Worm (Caenorhabditis elegans) whole organism, L1 larva: ENCODE results near the gene W07G4.8.

ENCODE experiments used
- alr-1 ChIP-seq: fragments of 200-800 bp; sonication (Bioruptor generic); optimal IDR thresholded peaks from 2 replicates; lab custom pipeline; 2018; ENCODE audit warnings: borderline replicate concordance, mild to moderate bottlenecking, missing genetic modification characterization, missing compliant biosample characterization
- aly-2 ChIP-seq: fragments of 150-350 bp; optimal IDR thresholded peaks from 2 replicates; lab custom pipeline; 2014; ENCODE audit warnings: missing biosample characterization, missing genetic modification characterization
- blmp-1 ChIP-seq: fragments of 150-350 bp; optimal IDR thresholded peaks from 2 replicates; lab custom pipeline; 2014; ENCODE audit warnings: missing biosample characterization, missing genetic modification characterization
- ceh-63 ChIP-seq: fragments of 200-800 bp; sonication (Bioruptor generic); optimal IDR thresholded peaks from 2 replicates; lab custom pipeline; 2018; ENCODE audit warnings: mild to moderate bottlenecking, missing genetic modification characterization, missing compliant biosample characterization
- ceh-8 ChIP-seq: fragments of 200-800 bp; sonication (Bioruptor generic); optimal IDR thresholded peaks from 2 replicates; lab custom pipeline; 2018; ENCODE audit warnings: mild to moderate bottlenecking, missing genetic modification characterization, moderate library complexity, missing compliant biosample characterization
- ceh-88 ChIP-seq: fragments of 200-800 bp; sonication (Bioruptor generic); IDR thresholded peaks from 2 replicates; pipeline ENCODE4 v1.3.6; 2022; ENCODE audit warnings: missing genetic modification characterization, missing compliant biosample characterization
- efl-1 ChIP-seq, 4 experiments: fragments of 150-350 bp; optimal IDR thresholded peaks in 3 of 4; peaks in 1 of 4; 1 replicate in 1 of 4; 2 replicates in 3 of 4; lab custom pipeline; 2014; ENCODE audit warnings: missing biosample characterization in 2 of 4, missing genetic modification characterization in 2 of 4, missing genetic modification reagents in 2 of 4
- efl-3 ChIP-seq: fragments of 200-800 bp; sonication (Bioruptor generic); optimal IDR thresholded peaks from 2 replicates; lab custom pipeline; 2018; ENCODE audit warnings: mild to moderate bottlenecking, missing genetic modification characterization, missing compliant biosample characterization
- elt-2 ChIP-seq: sonication (generic microtip); optimal IDR thresholded peaks from 2 replicates; lab custom pipeline; 2016; ENCODE audit warnings: missing genetic modification characterization, mild to moderate bottlenecking, inconsistent platforms, missing compliant biosample characterization, missing genetic modification reagents
- elt-3 ChIP-seq, 6 experiments: fragments of 150-350 bp in 1 of 6; sonication (generic microtip); optimal IDR thresholded peaks; 2 replicates each; lab custom pipeline; 2017 to 2018; ENCODE audit warnings: missing biosample characterization in 6 of 6, missing genetic modification characterization in 6 of 6, inconsistent platforms in 1 of 6
- fkh-8 ChIP-seq: sonication (generic microtip); optimal IDR thresholded peaks from 2 replicates; lab custom pipeline; 2016; ENCODE audit warnings: mild to moderate bottlenecking, missing genetic modification characterization, missing compliant biosample characterization
- fos-1 ChIP-seq: fragments of 150-350 bp; optimal IDR thresholded peaks from 2 replicates; lab custom pipeline; 2014; ENCODE audit warnings: missing biosample characterization, missing genetic modification characterization
- grh-1 ChIP-seq: fragments of 200-800 bp; sonication (Bioruptor generic); IDR thresholded peaks from 2 replicates; pipeline ENCODE4 v1.3.6; 2022; ENCODE audit warnings: missing genetic modification reagents, missing genetic modification characterization, missing compliant biosample characterization
- hpl-2 ChIP-seq: fragments of 150-350 bp; optimal IDR thresholded peaks from 2 replicates; lab custom pipeline; 2014; ENCODE audit warnings: missing biosample characterization, missing genetic modification reagents, missing genetic modification characterization
- irx-1 ChIP-seq: sonication (generic microtip); optimal IDR thresholded peaks from 2 replicates; lab custom pipeline; 2016; ENCODE audit warnings: missing genetic modification characterization, missing compliant biosample characterization
- jun-1 ChIP-seq: fragments of 150-350 bp; optimal IDR thresholded peaks from 2 replicates; lab custom pipeline; 2014; ENCODE audit warnings: missing biosample characterization, missing genetic modification reagents, missing genetic modification characterization
- lin-14 ChIP-seq: fragments of 200-800 bp; sonication (Bioruptor generic); optimal IDR thresholded peaks from 2 replicates; lab custom pipeline; 2018; ENCODE audit warnings: mild to moderate bottlenecking, missing genetic modification characterization, moderate library complexity, missing compliant biosample characterization
- lin-15B ChIP-seq: fragments of 150-350 bp; sonication (generic microtip); optimal IDR thresholded peaks from 3 replicates; lab custom pipeline; 2014; ENCODE audit warnings: missing biosample characterization, missing genetic modification characterization
- lin-35 ChIP-seq, 2 experiments: fragments of 150-350 bp; optimal IDR thresholded peaks; 2 replicates each; lab custom pipeline; 2014; ENCODE audit warnings: missing biosample characterization in 2 of 2, missing genetic modification characterization in 2 of 2, missing genetic modification reagents in 2 of 2
- mab-9 ChIP-seq: fragments of 200-800 bp; sonication (Bioruptor generic); IDR thresholded peaks from 2 replicates; pipeline ENCODE4 v1.3.6; 2022; ENCODE audit warnings: missing genetic modification reagents, missing genetic modification characterization, missing compliant biosample characterization
- nhr-11 ChIP-seq: fragments of 150-350 bp; optimal IDR thresholded peaks from 2 replicates; lab custom pipeline; 2014; ENCODE audit warnings: missing biosample characterization, missing genetic modification characterization
- nhr-12 ChIP-seq: sonication (generic microtip); optimal IDR thresholded peaks from 2 replicates; lab custom pipeline; 2017; ENCODE audit warnings: missing biosample characterization, missing genetic modification characterization
- nhr-19 ChIP-seq: fragments of 200-800 bp; sonication (Bioruptor generic); conservative IDR thresholded peaks from 2 replicates; pipeline ENCODE4 v1.3.6; 2022; ENCODE audit warnings: missing genetic modification characterization, missing compliant biosample characterization
- nhr-20 ChIP-seq: sonication (generic microtip); optimal IDR thresholded peaks from 2 replicates; lab custom pipeline; 2016; ENCODE audit warnings: mild to moderate bottlenecking, missing genetic modification characterization, missing compliant biosample characterization
- nhr-28 ChIP-seq: fragments of 150-350 bp; optimal IDR thresholded peaks from 2 replicates; lab custom pipeline; 2014; ENCODE audit warnings: missing biosample characterization, missing genetic modification characterization
- nhr-71 ChIP-seq: sonication (generic microtip); optimal IDR thresholded peaks from 2 replicates; lab custom pipeline; 2016; ENCODE audit warnings: mild to moderate bottlenecking, missing genetic modification characterization, moderate library complexity, missing compliant biosample characterization
- nhr-76 ChIP-seq: sonication (generic microtip); optimal IDR thresholded peaks from 2 replicates; lab custom pipeline; 2017; ENCODE audit warnings: missing biosample characterization, missing genetic modification characterization
- nhr-85 ChIP-seq: sonication (generic microtip); peaks from one replicate; lab custom pipeline; 2016; ENCODE audit warnings: missing genetic modification characterization, inconsistent platforms, missing compliant biosample characterization
- pax-3 ChIP-seq: fragments of 200-800 bp; sonication (Bioruptor generic); optimal IDR thresholded peaks from 2 replicates; lab custom pipeline; 2018; ENCODE audit warnings: mild to moderate bottlenecking, missing genetic modification characterization, moderate library complexity, missing compliant biosample characterization
- pqm-1 ChIP-seq: sonication (generic microtip); optimal IDR thresholded peaks from 3 replicates; lab custom pipeline; 2017; ENCODE audit warnings: missing biosample characterization, missing genetic modification characterization
- sup-37 ChIP-seq: fragments of 200-800 bp; sonication (Bioruptor generic); optimal IDR thresholded peaks from 2 replicates; lab custom pipeline; 2018; ENCODE audit warnings: mild to moderate bottlenecking, missing genetic modification characterization, missing compliant biosample characterization
- tbx-2 ChIP-seq: sonication (generic microtip); optimal IDR thresholded peaks from 2 replicates; lab custom pipeline; 2016; ENCODE audit warnings: missing genetic modification characterization, missing compliant biosample characterization
- tlp-1 ChIP-seq: fragments of 150-350 bp; optimal IDR thresholded peaks from 2 replicates; lab custom pipeline; 2014; ENCODE audit warnings: missing biosample characterization, missing genetic modification characterization
- unc-62 ChIP-seq: fragments of 150-350 bp; optimal IDR thresholded peaks from 2 replicates; lab custom pipeline; 2014; ENCODE audit warnings: missing biosample characterization, missing genetic modification reagents, missing genetic modification characterization
- unc-86 ChIP-seq: sonication (generic microtip); optimal IDR thresholded peaks from 2 replicates; lab custom pipeline; 2016; ENCODE audit warnings: missing genetic modification characterization, missing compliant biosample characterization
- xbp-1 ChIP-seq: sonication (generic microtip); optimal IDR thresholded peaks from 2 replicates; lab custom pipeline; 2016; ENCODE audit warnings: missing genetic modification characterization, missing compliant biosample characterization
- ztf-11 ChIP-seq, 2 experiments: sonication (generic microtip); optimal IDR thresholded peaks; 2 replicates each; lab custom pipeline; 2016 to 2017; ENCODE audit warnings: missing genetic modification characterization in 2 of 2, missing biosample characterization in 1 of 2, missing compliant biosample characterization in 1 of 2
- ztf-4 ChIP-seq: fragments of 150-350 bp; optimal IDR thresholded peaks from 2 replicates; lab custom pipeline; 2014; ENCODE audit warnings: missing biosample characterization, missing genetic modification characterization

W07G4.8 gene

DNA sequence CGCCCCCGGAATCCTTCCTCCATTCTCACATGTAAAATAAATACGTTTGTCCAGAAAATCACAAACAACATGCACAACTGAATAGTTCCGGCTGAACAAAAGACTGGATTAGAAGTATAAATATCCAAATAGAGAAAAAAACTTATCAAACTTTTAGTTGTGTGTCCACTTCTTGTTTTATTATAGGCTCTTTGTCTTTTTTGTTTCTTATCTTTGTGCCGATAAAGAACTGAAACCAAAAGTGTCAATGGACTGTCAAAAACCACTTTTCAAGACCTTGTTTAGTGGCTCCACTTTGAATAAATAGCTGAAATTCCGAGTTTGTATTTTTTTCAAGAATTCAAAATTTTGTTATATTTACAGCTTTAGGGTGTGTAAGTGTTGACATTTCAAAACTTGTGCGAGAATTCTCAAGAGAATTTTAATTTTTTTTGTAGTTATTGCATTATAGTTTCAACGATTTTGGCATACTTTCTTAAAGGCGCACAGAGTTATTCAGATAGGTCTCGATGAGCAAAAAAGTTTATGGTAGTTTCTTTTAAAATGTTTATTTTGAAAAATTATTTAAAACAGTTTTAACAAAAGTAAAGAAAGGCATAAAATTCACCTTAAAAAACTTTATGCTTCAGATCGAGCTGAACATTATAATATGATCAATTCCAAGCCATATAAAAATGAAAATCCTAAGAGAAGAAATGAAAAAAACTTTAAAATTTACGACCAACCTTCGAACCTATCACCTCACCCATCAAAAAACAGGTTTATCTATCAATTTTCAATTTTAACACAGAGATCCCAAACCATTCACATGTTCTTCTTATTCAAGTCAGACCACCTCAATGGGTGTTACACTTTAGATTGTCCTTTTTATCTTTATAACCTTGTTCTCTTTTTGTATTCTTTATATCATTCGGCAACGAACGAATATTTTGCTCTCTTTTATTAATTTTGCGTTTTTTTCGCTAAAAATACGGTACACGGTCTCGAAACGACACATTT is 2.9 kb downstream of the W07G4.8 start:
- TF ChIP-seq hpl-2 (no peak), grh-1 (GFP tag; lab: Robert Waterston, UW) (0 out of 2 replicates have a peak, but pooled peaks have one; percentile 25), pax-3 (tag; lab: Kevin White, UChicago) (peak; percentile 8), nhr-20 (tag; lab: Kevin White, UChicago) (no peak), lin-35 (GFP tag; optimal IDR thresholded peaks at IDR 0.05; lab: Kevin White, UChicago) (peak in 1 of 2 experiments; percentile 12), unc-62 (GFP tag; lab: Kevin White, UChicago) (no peak), alr-1 (tag; lab: Kevin White, UChicago) (no peak), efl-3 (GFP tag; lab: Kevin White, UChicago) (no peak), tbx-2 (tag; lab: Kevin White, UChicago) (no peak), xbp-1 (tag; lab: Kevin White, UChicago) (no peak), jun-1 (no peak), efl-1 (optimal IDR thresholded peaks at IDR 0.05; lab: Kevin White, UChicago) (no peak), efl-1 (GFP tag; optimal IDR thresholded peaks at IDR 0.05 in 1 of 2; lab: Kevin White, UChicago) (peak in 1 of 2 experiments; percentile 34), tlp-1 (tag; lab: Kevin White, UChicago) (no peak), nhr-19 (GFP tag; lab: Robert Waterston, UW) (no peak), nhr-12 (tag; lab: Kevin White, UChicago) (no peak), blmp-1 (tag; lab: Kevin White, UChicago) (peak; percentile 24), aly-2 (tag; lab: Kevin White, UChicago) (peak; percentile 51), ceh-8 (GFP tag; lab: Kevin White, UChicago) (no peak), unc-86 (tag; lab: Kevin White, UChicago) (no peak), lin-14 (GFP tag; lab: Kevin White, UChicago) (peak; percentile 31), elt-2 (tag; lab: Kevin White, UChicago) (peak; percentile 58), nhr-11 (tag; lab: Kevin White, UChicago) (no peak), mab-9 (no peak), elt-3 (tag; optimal IDR thresholded peaks at IDR 0.05; lab: Kevin White, UChicago) (peak in 2 of 6 experiments; percentile 30 to 43), nhr-85 (tag; lab: Kevin White, UChicago) (peak; percentile 60), ceh-88 (no peak)

DNA sequence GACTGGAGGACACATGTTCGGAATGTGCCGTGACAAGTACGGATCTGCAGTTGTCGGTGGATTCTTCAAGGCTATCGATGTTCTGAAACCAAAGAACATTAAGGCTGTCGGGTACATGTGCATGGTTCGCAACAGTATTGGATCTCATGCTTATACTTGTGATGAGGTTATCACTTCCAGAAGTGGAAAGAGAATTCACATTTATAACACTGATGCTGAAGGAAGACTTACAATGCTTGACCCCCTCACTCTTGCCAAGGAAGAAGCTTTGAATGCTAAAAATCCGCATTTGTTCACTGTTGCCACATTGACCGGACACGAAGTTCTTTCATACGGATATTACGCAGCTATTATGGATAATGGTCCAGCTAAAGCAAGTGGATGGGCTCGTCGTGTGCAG is 4.3 kb downstream of the W07G4.8 start:
- no peak for TF ChIP-seq unc-86 (tag; lab: Kevin White, UChicago)
- no peak for TF ChIP-seq fos-1
- no peak for TF ChIP-seq nhr-28
- no peak for TF ChIP-seq mab-9
- no peak for TF ChIP-seq ceh-63 (GFP tag; lab: Kevin White, UChicago)
- TF ChIP-seq irx-1 (tag; lab: Kevin White, UChicago): no peak
- TF ChIP-seq lin-15B (tag; lab: Kevin White, UChicago): no peak
- TF ChIP-seq fkh-8 (tag; lab: Kevin White, UChicago): no peak
- TF ChIP-seq sup-37 (GFP tag; lab: Kevin White, UChicago): no peak
- TF ChIP-seq pqm-1: no peak
- no peak for TF ChIP-seq pax-3 (tag; lab: Kevin White, UChicago)
- no peak for TF ChIP-seq elt-2 (tag; lab: Kevin White, UChicago)
- no peak for TF ChIP-seq hpl-2
- TF ChIP-seq nhr-71: no peak
- no peak for TF ChIP-seq nhr-76 (tag; lab: Kevin White, UChicago)
- no peak for TF ChIP-seq ztf-4 (tag; lab: Kevin White, UChicago)
- TF ChIP-seq ztf-11 (tag; optimal IDR thresholded peaks at IDR 0.05; lab: Kevin White, UChicago): no peak
- TF ChIP-seq, all 84 proteins: peak for 0
